Fruit fly (Drosophila melanogaster): ENCODE data around the gene MED31.

MED31 gene

DNA sequence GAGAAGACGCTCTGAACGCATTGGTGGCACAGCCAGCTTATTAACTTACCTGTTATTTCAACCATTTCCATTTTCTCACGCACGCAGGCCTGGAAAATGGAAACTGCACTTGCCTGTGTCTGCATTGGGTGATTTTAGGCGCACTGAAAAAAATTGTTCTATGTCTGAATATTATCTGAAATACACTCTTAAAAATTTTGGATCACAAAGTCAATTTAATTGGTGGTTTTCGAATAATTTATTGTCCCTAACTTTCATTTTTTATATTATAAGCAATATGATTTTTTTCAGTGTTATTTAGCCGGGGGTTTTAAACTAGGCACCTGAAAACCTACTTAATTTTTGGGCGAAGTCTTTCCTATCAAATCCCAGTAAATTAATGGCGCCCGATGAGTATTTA, 21.3 kb downstream of the MED31 start:
- TF ChIP-seq Clk (GFP tag; optimal IDR thresholded peaks at IDR 0.05) (no peak), Crg-1 (GFP tag; optimal IDR thresholded peaks at IDR 0.05) (no peak), CG1620 (GFP tag; optimal IDR thresholded peaks at IDR 0.05) (no peak), tj (GFP tag; optimal IDR thresholded peaks at IDR 0.05) (no peak), bab1 (GFP tag; optimal IDR thresholded peaks at IDR 0.05) (no peak), CG33017 (tag; optimal IDR thresholded peaks at IDR 0.05) (no peak), toe (GFP tag; optimal IDR thresholded peaks at IDR 0.05) (no peak), CG7101 (tag; optimal IDR thresholded peaks at IDR 0.05) (no peak), Mnt (GFP tag; optimal IDR thresholded peaks at IDR 0.05) (no peak), cic (GFP tag; optimal IDR thresholded peaks at IDR 0.05) (no peak), kay (GFP tag; ENCODE audit: borderline replicate concordance) (no peak), CG7045 (GFP tag; optimal IDR thresholded peaks at IDR 0.05) (no peak), Hr96 (GFP tag; optimal IDR thresholded peaks at IDR 0.05) (no peak), ovo (GFP tag; optimal IDR thresholded peaks at IDR 0.05) (no peak), pad (GFP tag; optimal IDR thresholded peaks at IDR 0.05) (no peak), CG5204 (GFP tag; optimal IDR thresholded peaks at IDR 0.05) (no peak), cnc (optimal IDR thresholded peaks at IDR 0.05) (no peak)

DNA sequence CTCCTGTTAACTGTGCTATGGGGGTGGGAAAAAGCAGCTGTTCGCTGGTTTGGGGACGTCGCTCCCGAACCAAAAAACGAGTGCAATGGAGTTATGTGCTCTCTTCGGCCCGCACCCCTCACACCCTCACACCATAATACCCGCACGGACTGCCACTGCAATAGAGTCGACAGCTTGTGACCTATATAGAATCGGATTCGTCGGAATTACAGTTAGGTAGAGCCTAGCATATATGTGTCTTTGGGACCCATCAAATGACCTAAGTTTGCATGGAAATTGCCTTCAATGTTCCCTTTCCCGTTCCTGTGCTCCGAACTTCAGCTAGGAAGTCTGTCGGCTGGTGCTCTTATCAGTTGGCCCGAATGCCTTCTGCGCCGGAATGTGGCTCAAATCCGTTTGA, 22.4 kb downstream of the MED31 start:
- TF ChIP-seq Clk (GFP tag; optimal IDR thresholded peaks at IDR 0.05) = no peak
- no peak for TF ChIP-seq CG7045 (GFP tag; optimal IDR thresholded peaks at IDR 0.05)
- no peak for TF ChIP-seq cnc (optimal IDR thresholded peaks at IDR 0.05)
- TF ChIP-seq CG33017 (tag; optimal IDR thresholded peaks at IDR 0.05) = no peak
- no peak for TF ChIP-seq kay (GFP tag; ENCODE audit: borderline replicate concordance)
- TF ChIP-seq cic (GFP tag; optimal IDR thresholded peaks at IDR 0.05) = no peak
- TF ChIP-seq bab1 (GFP tag; optimal IDR thresholded peaks at IDR 0.05) = no peak
- no peak for TF ChIP-seq CG1620 (GFP tag; optimal IDR thresholded peaks at IDR 0.05)
- no peak for TF ChIP-seq toe (GFP tag; optimal IDR thresholded peaks at IDR 0.05)
- no peak for TF ChIP-seq Crg-1 (GFP tag; optimal IDR thresholded peaks at IDR 0.05)
- TF ChIP-seq Mnt (GFP tag; optimal IDR thresholded peaks at IDR 0.05) = no peak

DNA sequence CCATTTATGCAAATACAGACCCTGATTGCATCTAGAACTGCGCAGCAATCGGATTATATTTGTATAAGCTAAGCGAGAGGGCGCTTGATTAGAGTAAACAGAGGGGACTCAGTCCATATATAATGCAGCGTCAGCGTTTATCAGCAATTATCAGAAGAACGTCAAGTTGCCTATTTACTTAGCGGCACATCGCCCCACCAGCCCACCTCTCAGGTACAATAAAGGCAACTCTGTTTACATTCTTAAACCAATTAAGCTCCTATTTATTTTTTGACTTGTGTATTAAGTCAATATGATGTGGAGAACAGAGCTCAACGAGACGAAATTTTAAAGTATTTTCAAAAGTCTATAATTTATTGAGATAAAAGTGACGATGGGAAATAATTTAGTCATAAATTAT, 23.2 kb downstream of the MED31 start:
- peak; percentile 97 for TF ChIP-seq CG33017 (tag; optimal IDR thresholded peaks at IDR 0.05)
- TF ChIP-seq pad (GFP tag; optimal IDR thresholded peaks at IDR 0.05) = peak; percentile 93
- peak; percentile 99 for TF ChIP-seq kay (GFP tag; ENCODE audit: borderline replicate concordance)
- TF ChIP-seq ovo (GFP tag; optimal IDR thresholded peaks at IDR 0.05) = peak; percentile 100
- TF ChIP-seq CG5204 (GFP tag; optimal IDR thresholded peaks at IDR 0.05) = peak; percentile 92
- TF ChIP-seq CG1620 (GFP tag; optimal IDR thresholded peaks at IDR 0.05) = peak; percentile 99
- TF ChIP-seq toe (GFP tag; optimal IDR thresholded peaks at IDR 0.05) = peak; percentile 95
- peak; percentile 96 for TF ChIP-seq Clk (GFP tag; optimal IDR thresholded peaks at IDR 0.05)
- TF ChIP-seq Hr96 (GFP tag; optimal IDR thresholded peaks at IDR 0.05) = peak; percentile 94
- peak; percentile 89 for TF ChIP-seq CG14711 (tag; optimal IDR thresholded peaks at IDR 0.05)
- TF ChIP-seq CG12768 (GFP tag; optimal IDR thresholded peaks at IDR 0.05) = peak; percentile 99
- peak; percentile 99 for TF ChIP-seq CG7045 (GFP tag; optimal IDR thresholded peaks at IDR 0.05)
- TF ChIP-seq Crg-1 (GFP tag; optimal IDR thresholded peaks at IDR 0.05) = peak; percentile 100
- peak; percentile 56 for TF ChIP-seq bab1 (GFP tag; optimal IDR thresholded peaks at IDR 0.05)
- TF ChIP-seq CG7101 (tag; optimal IDR thresholded peaks at IDR 0.05) = peak; percentile 99
- TF ChIP-seq tj (GFP tag; optimal IDR thresholded peaks at IDR 0.05) = peak; percentile 77
- TF ChIP-seq CG11617 (GFP tag; optimal IDR thresholded peaks at IDR 0.05) = peak; percentile 98
- peak in 1 of 2 experiments; percentile 88 for TF ChIP-seq cnc (optimal IDR thresholded peaks at IDR 0.05)
- TF ChIP-seq Mnt (GFP tag; optimal IDR thresholded peaks at IDR 0.05) = peak; percentile 96
- peak; percentile 99 for TF ChIP-seq cic (GFP tag; optimal IDR thresholded peaks at IDR 0.05)

DNA sequence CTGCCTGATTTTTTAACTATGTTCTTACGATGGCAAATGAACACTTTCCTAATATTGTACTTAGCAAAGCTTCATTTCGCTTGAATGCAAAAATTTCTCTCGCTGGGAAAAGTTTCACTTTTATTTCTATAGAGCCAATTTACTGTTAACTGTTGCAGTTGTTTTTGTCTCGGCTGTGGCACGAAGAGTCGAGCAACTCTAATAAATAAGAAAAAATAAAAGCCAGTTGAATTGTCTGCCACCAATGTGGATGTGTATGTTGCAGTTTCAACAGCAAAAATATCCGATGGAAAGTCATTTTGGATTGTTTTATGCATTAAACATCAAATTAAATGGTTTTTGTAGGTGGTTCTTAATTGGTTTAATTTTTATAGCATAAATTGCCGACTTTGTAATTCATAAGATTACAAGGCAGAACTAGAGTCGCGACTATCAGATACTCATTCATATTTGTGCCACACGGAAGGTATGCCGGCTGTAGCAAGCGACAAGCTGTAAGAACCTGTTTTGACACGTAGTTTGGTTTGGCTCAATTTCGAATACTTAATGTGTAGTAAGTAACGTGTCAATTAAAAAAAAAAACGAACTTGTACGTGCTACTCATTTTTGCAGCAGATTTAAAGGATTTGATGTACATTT, 24.4 kb downstream of the MED31 start:
- no peak for TF ChIP-seq CG33017 (tag; optimal IDR thresholded peaks at IDR 0.05)
- TF ChIP-seq pad (GFP tag; optimal IDR thresholded peaks at IDR 0.05) = no peak
- no peak for TF ChIP-seq Crg-1 (GFP tag; optimal IDR thresholded peaks at IDR 0.05)
- no peak for TF ChIP-seq Hr96 (GFP tag; optimal IDR thresholded peaks at IDR 0.05)
- TF ChIP-seq kay (GFP tag; ENCODE audit: borderline replicate concordance) = peak; percentile 66
- TF ChIP-seq CG7101 (tag; optimal IDR thresholded peaks at IDR 0.05) = no peak
- TF ChIP-seq tj (GFP tag; optimal IDR thresholded peaks at IDR 0.05) = no peak
- TF ChIP-seq ovo (GFP tag; optimal IDR thresholded peaks at IDR 0.05) = no peak

DNA sequence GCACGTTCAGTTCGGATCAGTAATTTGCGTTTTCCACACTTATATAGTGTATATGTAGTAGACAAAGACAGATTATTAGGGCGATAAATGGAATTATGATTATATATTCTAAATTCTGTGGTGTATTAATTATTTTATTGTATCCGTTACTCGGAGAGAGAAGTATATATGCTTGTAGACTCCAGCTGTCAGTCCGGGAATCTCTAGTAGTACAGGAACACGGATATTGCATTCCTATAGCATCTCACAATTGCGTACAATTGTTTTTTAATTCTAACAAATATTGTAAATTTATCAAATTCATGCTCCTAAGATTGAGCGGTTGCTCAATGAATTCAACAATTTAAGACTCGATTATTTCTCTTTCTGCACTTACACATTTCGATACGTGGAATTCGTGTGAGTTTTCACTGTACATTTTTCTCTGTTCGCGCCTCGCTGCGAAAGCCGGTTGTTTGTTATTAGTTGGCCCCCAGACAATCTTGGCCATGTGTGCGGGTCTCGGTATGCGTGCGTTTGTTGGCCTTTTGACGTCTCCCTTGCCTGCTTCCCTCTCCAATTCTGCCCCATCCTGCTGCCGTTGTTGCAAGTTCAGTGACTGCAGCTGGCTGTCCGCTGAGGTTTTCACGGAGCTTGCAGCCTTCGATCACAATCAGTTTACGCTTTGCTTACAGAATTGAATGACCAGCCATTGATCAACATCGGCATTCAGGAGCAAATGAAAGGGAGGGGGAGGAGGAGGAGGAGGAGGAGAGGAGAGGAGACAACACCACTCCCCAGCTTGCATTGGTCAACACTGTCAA, 25.8 kb downstream of the MED31 start:
- TF ChIP-seq CG7045 (GFP tag; optimal IDR thresholded peaks at IDR 0.05) = no peak
- no peak for TF ChIP-seq tj (GFP tag; optimal IDR thresholded peaks at IDR 0.05)
- no peak for TF ChIP-seq bab1 (GFP tag; optimal IDR thresholded peaks at IDR 0.05)
- TF ChIP-seq CG14711 (tag; optimal IDR thresholded peaks at IDR 0.05) = no peak
- no peak for TF ChIP-seq Clk (GFP tag; optimal IDR thresholded peaks at IDR 0.05)
- TF ChIP-seq cic (GFP tag; optimal IDR thresholded peaks at IDR 0.05) = no peak
- no peak for TF ChIP-seq CG5204 (GFP tag; optimal IDR thresholded peaks at IDR 0.05)

DNA sequence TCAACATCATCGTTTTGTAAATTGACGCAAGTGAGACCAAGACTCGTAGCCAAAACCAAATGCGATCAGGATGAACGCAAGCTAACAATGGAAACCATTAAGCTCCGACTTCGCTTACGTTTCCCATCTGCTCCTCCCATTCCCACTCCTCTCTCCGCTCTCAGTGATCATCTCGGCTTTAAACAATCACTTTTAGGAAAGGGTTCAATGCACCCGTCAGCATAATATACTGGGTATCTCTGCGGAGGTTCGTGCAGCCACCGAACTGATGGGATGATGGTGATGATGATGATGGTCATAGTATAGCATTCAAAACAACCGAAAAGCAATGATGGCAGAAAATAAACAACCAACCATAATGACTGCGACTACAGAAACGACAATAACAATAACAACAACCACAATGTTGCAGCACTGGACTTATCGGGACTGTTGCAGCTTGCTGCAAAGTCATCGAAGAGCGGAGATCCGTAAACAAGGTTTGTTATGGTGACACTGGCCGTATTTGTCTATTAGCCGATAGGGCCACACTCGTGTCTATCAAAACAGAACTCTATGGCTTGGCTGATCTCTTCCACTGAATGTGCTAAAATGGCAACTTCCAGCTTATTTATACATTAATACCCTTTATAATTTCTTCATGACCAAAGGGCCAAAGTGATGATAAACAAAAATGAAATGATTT, 35.4 kb downstream of the MED31 start:
- no peak for TF ChIP-seq CG14711 (tag; optimal IDR thresholded peaks at IDR 0.05)
- peak; percentile 3 for TF ChIP-seq kay (GFP tag; ENCODE audit: borderline replicate concordance)
- TF ChIP-seq CG1620 (GFP tag; optimal IDR thresholded peaks at IDR 0.05) = no peak
- TF ChIP-seq Clk (GFP tag; optimal IDR thresholded peaks at IDR 0.05) = no peak
- TF ChIP-seq CG33017 (tag; optimal IDR thresholded peaks at IDR 0.05) = no peak
- TF ChIP-seq Mnt (GFP tag; optimal IDR thresholded peaks at IDR 0.05) = no peak
